Fruit fly (Drosophila melanogaster) whole organism, embryonic: ENCODE results near the gene CG34292.

Experiments used
- Asciz ChIP-seq: fragments of 200-800 bp; sonication (Bioruptor generic); optimal IDR thresholded peaks from 2 replicates; lab custom pipeline; 2017; ENCODE audit warnings: missing biosample characterization, mild to moderate bottlenecking, missing genetic modification characterization, missing genetic modification reagents
- CG11093 ChIP-seq: fragments of 200-800 bp; sonication (Bioruptor generic); IDR thresholded peaks from 3 replicates; pipeline ENCODE4 v1.3.6; 2022; ENCODE audit warnings: missing biosample characterization, missing genetic modification characterization
- CG17361 ChIP-seq: fragments of 200-800 bp; sonication (Bioruptor generic); IDR thresholded peaks from 3 replicates; pipeline ENCODE4 v1.3.6; 2022; ENCODE audit warnings: missing biosample characterization, missing genetic modification characterization
- CG32532 ChIP-seq: fragments of 200-800 bp; sonication (Bioruptor generic); IDR thresholded peaks from 2 replicates; pipeline ENCODE4 v1.3.6; 2022; ENCODE audit warnings: missing biosample characterization, missing genetic modification characterization
- D19A ChIP-seq: fragments of 200-800 bp; optimal IDR thresholded peaks from 3 replicates; lab custom pipeline; 2019; ENCODE audit warnings: missing biosample characterization, mild to moderate bottlenecking, missing genetic modification characterization, moderate library complexity
- Meics ChIP-seq: fragments of 200-800 bp; sonication (Bioruptor generic); optimal IDR thresholded peaks from 2 replicates; lab custom pipeline; 2017; ENCODE audit warnings: missing biosample characterization, mild to moderate bottlenecking, missing genetic modification characterization
- fd96Cb ChIP-seq: fragments of 200-800 bp; sonication (Bioruptor generic); optimal IDR thresholded peaks from 2 replicates; lab custom pipeline; 2018; ENCODE audit warnings: missing biosample characterization, mild to moderate bottlenecking, missing genetic modification characterization, moderate library complexity
- ham ChIP-seq: fragments of 200-800 bp; sonication (Bioruptor generic); IDR thresholded peaks from 2 replicates; pipeline ENCODE4 v1.3.6; 2022; ENCODE audit warnings: missing biosample characterization, missing genetic modification characterization
- pros ChIP-seq: fragments of 200-800 bp; sonication (Bioruptor generic); optimal IDR thresholded peaks from 3 replicates; lab custom pipeline; 2019; ENCODE audit warnings: missing biosample characterization, mild to moderate bottlenecking, missing genetic modification characterization, moderate library complexity
- zfh2 ChIP-seq: fragments of 200-800 bp; sonication (Bioruptor generic); optimal IDR thresholded peaks from 2 replicates; lab custom pipeline; 2016; ENCODE audit warnings: missing biosample characterization, missing genetic modification characterization

DNA sequence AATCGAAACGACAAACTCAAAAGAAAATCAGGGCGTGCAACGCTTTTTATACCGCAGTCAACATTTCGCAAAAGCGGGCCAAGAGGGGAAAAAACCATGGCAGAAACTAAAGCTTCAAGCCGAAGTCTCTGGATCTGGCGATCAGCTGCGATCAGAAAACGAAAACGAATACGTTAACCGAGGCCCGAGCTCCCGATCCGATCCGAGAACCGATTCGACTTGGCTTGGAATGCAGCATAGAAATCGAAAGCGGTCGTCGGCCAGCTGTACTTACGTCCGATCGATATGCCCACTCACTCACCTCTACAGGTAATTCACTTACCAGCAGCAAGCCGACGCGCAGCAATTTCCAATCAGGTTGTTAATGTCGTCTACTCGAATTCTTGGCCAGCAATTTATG is 29.1 kb downstream of the CG34292 start, which contains the start of gene Cpr97Eb:
- TF ChIP-seq Meics (GFP tag; lab: Kevin White, UChicago) (no peak), CG11093 (GFP tag; lab: Robert Waterston, UW) (no peak), zfh2 (GFP tag; lab: Kevin White, UChicago) (no peak), CG17361 (no peak), pros (no peak), ham (GFP tag; lab: Robert Waterston, UW) (no peak), fd96Cb (no peak), CG32532 (GFP tag; lab: Robert Waterston, UW) (no peak), Asciz (GFP tag; lab: Kevin White, UChicago) (no peak), D19A (tag; lab: Kevin White, UChicago) (no peak)
